Worm (Caenorhabditis elegans) whole organism, L4 larva: Measurements from ENCODE around the gene fbxa-183.

ENCODE experiments used
- F10B5.3 ChIP-seq: sonication (generic microtip); optimal IDR thresholded peaks from 2 replicates; lab custom pipeline; 2016; ENCODE audit warnings: mild to moderate bottlenecking, missing genetic modification characterization, missing compliant biosample characterization
- F49E8.2 ChIP-seq: sonication (generic microtip); optimal IDR thresholded peaks from 2 replicates; lab custom pipeline; 2016; ENCODE audit warnings: missing compliant biosample characterization, mild to moderate bottlenecking, missing genetic modification characterization, borderline replicate concordance
- R02D3.7 ChIP-seq: fragments of 150-350 bp; sonication (generic microtip); optimal IDR thresholded peaks from 3 replicates; lab custom pipeline; 2014; ENCODE audit warnings: missing biosample characterization, missing genetic modification characterization
- T26A8.4 ChIP-seq: fragments of 200-800 bp; sonication (Bioruptor generic); IDR thresholded peaks from 2 replicates; pipeline ENCODE4 v1.3.6; 2022; ENCODE audit warnings: missing genetic modification characterization, missing compliant biosample characterization
- Y105C5A.15 ChIP-seq: fragments of 200-800 bp; sonication (Bioruptor generic); IDR thresholded peaks from 2 replicates; pipeline ENCODE4 v1.3.6; 2022; ENCODE audit warnings: missing genetic modification characterization, missing compliant biosample characterization
- Y48G9A.11 ChIP-seq: fragments of 200-800 bp; sonication (Bioruptor generic); IDR thresholded peaks from 2 replicates; pipeline ENCODE4 v1.3.6; 2022; ENCODE audit warnings: missing genetic modification reagents, missing genetic modification characterization, missing compliant biosample characterization
- aha-1 ChIP-seq: fragments of 150-350 bp; peaks from one replicate; lab custom pipeline; 2014; ENCODE audit warnings: missing biosample characterization, missing genetic modification characterization
- ama-1 ChIP-seq: fragments of 150-350 bp; optimal IDR thresholded peaks from 2 replicates; lab custom pipeline; 2014; ENCODE audit warnings: inconsistent platforms, mixed read lengths
- arid-1 ChIP-seq: fragments of 200-800 bp; sonication (Bioruptor generic); conservative IDR thresholded peaks from 2 replicates; pipeline ENCODE4 v1.3.6; 2022; ENCODE audit warnings: missing genetic modification reagents, missing genetic modification characterization, missing compliant biosample characterization
- ceh-32 ChIP-seq: sonication (generic microtip); optimal IDR thresholded peaks from 2 replicates; lab custom pipeline; 2016; ENCODE audit warnings: mild to moderate bottlenecking, missing genetic modification characterization, missing compliant biosample characterization; ENCODE audit not compliant: poor library complexity
- ceh-44 ChIP-seq: fragments of 200-800 bp; sonication (Bioruptor generic); IDR thresholded peaks from 2 replicates; pipeline ENCODE4 v1.3.6; 2022; ENCODE audit warnings: missing genetic modification reagents, missing genetic modification characterization, missing compliant biosample characterization
- ctbp-1 ChIP-seq: fragments of 200-800 bp; sonication (Bioruptor generic); IDR thresholded peaks from 2 replicates; pipeline ENCODE4 v1.3.6; 2022; ENCODE audit warnings: missing genetic modification reagents, missing genetic modification characterization, missing compliant biosample characterization
- daf-16 ChIP-seq, 3 experiments: sonication (generic microtip); optimal IDR thresholded peaks; 2 replicates each; lab custom pipeline; 2016 to 2017; ENCODE audit warnings: missing genetic modification characterization in 3 of 3, missing genetic modification reagents in 3 of 3, mild to moderate bottlenecking in 2 of 3, missing compliant biosample characterization in 2 of 3, missing biosample characterization in 1 of 3, moderate library complexity in 1 of 3
- daf-19 ChIP-seq: fragments of 200-800 bp; sonication (Bioruptor generic); conservative IDR thresholded peaks from 2 replicates; pipeline ENCODE4 v1.3.6; 2022; ENCODE audit warnings: missing genetic modification characterization, missing compliant biosample characterization
- dmd-6 ChIP-seq: fragments of 200-800 bp; sonication (Bioruptor generic); IDR thresholded peaks from 2 replicates; pipeline ENCODE4 v1.3.6; 2022; ENCODE audit warnings: missing genetic modification reagents, missing genetic modification characterization, missing compliant biosample characterization
- dpl-1 ChIP-seq: fragments of 150-350 bp; optimal IDR thresholded peaks from 2 replicates; lab custom pipeline; 2014; ENCODE audit warnings: missing biosample characterization, missing genetic modification reagents, missing genetic modification characterization
- dve-1 ChIP-seq: sonication (generic microtip); optimal IDR thresholded peaks from 2 replicates; lab custom pipeline; 2017; ENCODE audit warnings: antibody characterized with exemption, mild to moderate bottlenecking, missing genetic modification characterization, missing compliant biosample characterization; ENCODE audit not compliant: insufficient read depth
- egl-27 ChIP-seq: sonication (generic microtip); optimal IDR thresholded peaks from 3 replicates; lab custom pipeline; 2017; ENCODE audit warnings: missing biosample characterization, missing genetic modification reagents, missing genetic modification characterization
- gei-8 ChIP-seq: fragments of 200-800 bp; sonication (Bioruptor generic); optimal IDR thresholded peaks from 2 replicates; lab custom pipeline; 2018; ENCODE audit warnings: mild to moderate bottlenecking, missing genetic modification characterization, missing compliant biosample characterization
- hlh-30 ChIP-seq: sonication (generic microtip); optimal IDR thresholded peaks from 2 replicates; lab custom pipeline; 2017; ENCODE audit warnings: antibody characterized with exemption, mild to moderate bottlenecking, missing genetic modification characterization, missing compliant biosample characterization; ENCODE audit not compliant: insufficient read depth
- lin-1 ChIP-seq: fragments of 200-800 bp; sonication (Bioruptor generic); IDR thresholded peaks from 2 replicates; pipeline ENCODE4 v1.3.6; 2022; ENCODE audit warnings: missing genetic modification reagents, missing genetic modification characterization, missing compliant biosample characterization
- lin-15B ChIP-seq: fragments of 150-350 bp; sonication (generic microtip); optimal IDR thresholded peaks from 3 replicates; lab custom pipeline; 2014; ENCODE audit warnings: missing biosample characterization, missing genetic modification characterization
- lin-38 ChIP-seq: fragments of 200-800 bp; sonication (Bioruptor generic); IDR thresholded peaks from 2 replicates; pipeline ENCODE4 v1.3.6; 2022; ENCODE audit warnings: missing genetic modification reagents, missing genetic modification characterization, missing compliant biosample characterization
- madf-9 ChIP-seq: fragments of 200-800 bp; sonication (Bioruptor generic); conservative IDR thresholded peaks from 2 replicates; pipeline ENCODE4 v1.3.6; 2022; ENCODE audit warnings: missing genetic modification reagents, missing genetic modification characterization, missing compliant biosample characterization
- mdt-29 ChIP-seq: fragments of 200-800 bp; sonication (Bioruptor generic); IDR thresholded peaks from 2 replicates; pipeline ENCODE4 v1.3.6; 2022; ENCODE audit warnings: missing genetic modification reagents, missing genetic modification characterization, missing compliant biosample characterization
- mxl-2 ChIP-seq: fragments of 200-800 bp; sonication (Bioruptor generic); conservative IDR thresholded peaks from 2 replicates; pipeline ENCODE4 v1.3.6; 2022; ENCODE audit warnings: missing genetic modification reagents, missing genetic modification characterization, missing compliant biosample characterization
- nhr-10 ChIP-seq: fragments of 150-350 bp; optimal IDR thresholded peaks from 2 replicates; lab custom pipeline; 2014; ENCODE audit warnings: missing biosample characterization, missing genetic modification characterization
- nhr-28 ChIP-seq: fragments of 150-350 bp; optimal IDR thresholded peaks from 2 replicates; lab custom pipeline; 2014; ENCODE audit warnings: missing biosample characterization, missing genetic modification characterization
- nhr-41 ChIP-seq: fragments of 200-800 bp; sonication (Bioruptor generic); IDR thresholded peaks from 2 replicates; pipeline ENCODE4 v1.3.6; 2022; ENCODE audit warnings: missing genetic modification reagents, missing genetic modification characterization, missing compliant biosample characterization
- nhr-48 ChIP-seq: sonication (generic microtip); optimal IDR thresholded peaks from 2 replicates; lab custom pipeline; 2016; ENCODE audit warnings: mild to moderate bottlenecking, missing genetic modification characterization, missing compliant biosample characterization
- php-3 ChIP-seq: fragments of 200-800 bp; sonication (Bioruptor generic); IDR thresholded peaks from 2 replicates; pipeline ENCODE4 v1.3.6; 2022; ENCODE audit warnings: missing genetic modification reagents, missing genetic modification characterization, missing compliant biosample characterization
- snpc-4 ChIP-seq: fragments of 150-350 bp; optimal IDR thresholded peaks from 2 replicates; lab custom pipeline; 2014; ENCODE audit warnings: missing biosample characterization, missing genetic modification characterization
- tag-97 ChIP-seq: fragments of 200-800 bp; sonication (Bioruptor generic); IDR thresholded peaks from 2 replicates; pipeline ENCODE4 v1.3.6; 2022; ENCODE audit warnings: missing genetic modification characterization, missing compliant biosample characterization
- unc-130 ChIP-seq: sonication (generic microtip); optimal IDR thresholded peaks from 2 replicates; lab custom pipeline; 2016; ENCODE audit warnings: missing genetic modification reagents, missing genetic modification characterization, missing compliant biosample characterization
- vab-7 ChIP-seq: fragments of 200-800 bp; sonication (Bioruptor generic); IDR thresholded peaks from 2 replicates; pipeline ENCODE4 v1.3.6; 2022; ENCODE audit warnings: missing genetic modification reagents, missing genetic modification characterization, missing compliant biosample characterization
- ztf-7 ChIP-seq: fragments of 150-350 bp; optimal IDR thresholded peaks from 2 replicates; lab custom pipeline; 2014; ENCODE audit warnings: missing biosample characterization, missing genetic modification characterization

The fbxa-183 gene

DNA sequence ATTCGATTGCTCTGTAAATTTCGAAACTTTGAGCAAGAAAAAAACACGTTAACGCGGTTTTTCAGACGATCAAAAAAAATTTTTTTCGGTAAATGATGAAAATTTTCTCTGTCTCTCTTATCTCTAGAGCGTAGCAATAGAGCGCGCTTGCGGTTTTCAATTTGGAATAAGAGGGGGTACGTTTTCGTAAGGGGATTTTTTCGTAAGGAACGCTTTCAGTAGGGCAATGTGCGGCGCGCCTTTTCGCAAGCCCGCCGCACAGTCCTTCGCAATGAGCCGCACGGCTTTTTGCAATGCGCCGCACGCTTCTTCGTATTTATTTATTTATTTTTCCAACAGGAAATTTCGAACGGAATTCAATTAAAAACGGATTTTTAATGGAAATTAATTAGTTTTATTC lies 5.6 kb downstream of the fbxa-183 start, which contains the start of gene F44E7.4 (continued):
- TF ChIP-seq arid-1 (GFP tag; lab: Robert Waterston, UW): peak; percentile 95
- peak; percentile 38 for TF ChIP-seq nhr-28
- peak; percentile 70; the same call in 1 of the 2 replicates for TF ChIP-seq mdt-29 (GFP tag; lab: Robert Waterston, UW)
- peak; percentile 85 for TF ChIP-seq php-3 (GFP tag; lab: Robert Waterston, UW)
- TF ChIP-seq mxl-2 (GFP tag; lab: Robert Waterston, UW): peak; percentile 74
- TF ChIP-seq lin-1 (GFP tag; lab: Robert Waterston, UW): peak; percentile 91
- peak; percentile 82 for TF ChIP-seq dmd-6 (GFP tag; lab: Robert Waterston, UW)
- 0 out of 2 replicates have a peak, but pooled peaks have one; percentile 18 for TF ChIP-seq daf-19 (GFP tag; lab: Robert Waterston, UW)
- peak; percentile 80; the same call in 1 of the 2 replicates for TF ChIP-seq Y105C5A.15 (GFP tag; lab: Robert Waterston, UW)
- peak; percentile 28 for TF ChIP-seq hlh-30 (tag; lab: Kevin White, UChicago)
- peak; percentile 24 for TF ChIP-seq F49E8.2 (tag; lab: Kevin White, UChicago)
- TF ChIP-seq vab-7 (GFP tag; lab: Robert Waterston, UW): peak; percentile 96

ce11 chrV:5774137-5774536 lies 8.4 kb downstream of the fbxa-183 start:
- no peak for TF ChIP-seq ztf-7 (tag; lab: Kevin White, UChicago)
- TF ChIP-seq nhr-10 (tag; lab: Kevin White, UChicago): no peak
- no peak for TF ChIP-seq dve-1 (tag; lab: Kevin White, UChicago)
- no peak for TF ChIP-seq egl-27
- no peak for TF ChIP-seq ceh-32 (tag; lab: Kevin White, UChicago)
- TF ChIP-seq madf-9: no peak
- TF ChIP-seq lin-15B: no peak
- TF ChIP-seq F10B5.3 (tag; lab: Kevin White, UChicago): no peak
- no peak for TF ChIP-seq aha-1 (tag; lab: Kevin White, UChicago)
- no peak for TF ChIP-seq dpl-1 (GFP tag; lab: Kevin White, UChicago)
- TF ChIP-seq vab-7 (GFP tag; lab: Robert Waterston, UW): no peak
- no peak for TF ChIP-seq ama-1 (lab: Kevin White, UChicago)
- TF ChIP-seq ceh-44 (GFP tag; lab: Robert Waterston, UW): no peak
- no peak for TF ChIP-seq nhr-41 (GFP tag; lab: Robert Waterston, UW)
- TF ChIP-seq daf-16 (GFP tag; optimal IDR thresholded peaks at IDR 0.05; lab: Kevin White, UChicago): no peak
- TF ChIP-seq daf-16 (tag; optimal IDR thresholded peaks at IDR 0.05; lab: Kevin White, UChicago): no peak

ce11 chrV:5772503-5772902 lies 10.1 kb downstream of the fbxa-183 start:
- TF ChIP-seq vab-7 (GFP tag; lab: Robert Waterston, UW) (no peak), gei-8 (GFP tag; lab: Kevin White, UChicago) (no peak), tag-97 (GFP tag; lab: Robert Waterston, UW) (no peak), R02D3.7 (tag; lab: Kevin White, UChicago) (no peak), unc-130 (GFP tag; lab: Kevin White, UChicago) (no peak), ctbp-1 (GFP tag; lab: Robert Waterston, UW) (no peak), nhr-48 (tag; lab: Kevin White, UChicago) (no peak), dve-1 (tag; lab: Kevin White, UChicago) (no peak), Y48G9A.11 (GFP tag; lab: Robert Waterston, UW) (no peak), T26A8.4 (GFP tag; lab: Robert Waterston, UW) (no peak), egl-27 (no peak), mdt-29 (GFP tag; lab: Robert Waterston, UW) (no peak), snpc-4 (no peak), lin-38 (GFP tag; lab: Robert Waterston, UW) (no peak; the same call in 1 of the 2 replicates)
